Worm (Caenorhabditis elegans) whole organism, L4/young adult: ENCODE data around the gene cpf-2.
"Not testable (repeated sequence)": the region's sequence is repeated elsewhere in the genome, so short reads cannot be mapped to it uniquely, and the experiment has no call there.

Source experiments
- W03F9.2 ChIP-seq: fragments of 150-350 bp; optimal IDR thresholded peaks from 2 replicates; lab custom pipeline; 2014; ENCODE audit warnings: missing biosample characterization, missing genetic modification characterization
- dao-5 ChIP-seq: sonication (generic microtip); optimal IDR thresholded peaks from 2 replicates; lab custom pipeline; 2016; ENCODE audit warnings: missing genotype, missing genetic modification characterization, moderate library complexity, missing compliant biosample characterization
- him-1 ChIP-seq: sonication (generic microtip); optimal IDR thresholded peaks from 2 replicates; lab custom pipeline; 2016; ENCODE audit warnings: missing genotype, missing genetic modification reagents, missing genetic modification characterization, missing compliant biosample characterization

cpf-2 gene

DNA sequence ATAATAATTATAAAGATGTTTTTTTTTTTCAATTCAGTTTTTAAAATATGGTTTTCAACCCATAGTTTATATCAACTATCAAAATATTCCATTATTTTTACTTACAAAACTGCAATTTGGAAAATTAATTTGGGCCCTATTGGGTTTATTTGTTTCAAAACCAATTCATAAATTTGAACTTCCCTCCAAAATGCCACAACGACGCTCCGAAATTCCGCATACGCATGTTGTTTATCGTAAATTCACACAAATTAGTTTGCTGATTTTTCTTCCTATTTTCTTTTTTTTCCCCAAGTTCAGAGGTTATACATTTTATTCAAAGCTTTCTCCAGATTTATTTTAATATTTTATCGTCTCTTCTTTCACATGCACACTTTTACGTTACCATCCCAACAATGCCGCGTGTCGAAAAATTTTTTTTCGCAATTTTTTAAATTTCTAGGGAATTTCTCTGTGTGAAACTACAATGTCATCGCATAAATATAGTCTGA is 12.2 kb downstream of the cpf-2 start, which contains the start of gene F56A8.3:
F56A8.3 (plus strand) TSS at position 441 of the 491 bp plus-strand sequence.
- TF ChIP-seq dao-5 (tag; lab: Kevin White, UChicago): no peak
- peak; percentile 39 for TF ChIP-seq W03F9.2 (tag; lab: Kevin White, UChicago)

DNA sequence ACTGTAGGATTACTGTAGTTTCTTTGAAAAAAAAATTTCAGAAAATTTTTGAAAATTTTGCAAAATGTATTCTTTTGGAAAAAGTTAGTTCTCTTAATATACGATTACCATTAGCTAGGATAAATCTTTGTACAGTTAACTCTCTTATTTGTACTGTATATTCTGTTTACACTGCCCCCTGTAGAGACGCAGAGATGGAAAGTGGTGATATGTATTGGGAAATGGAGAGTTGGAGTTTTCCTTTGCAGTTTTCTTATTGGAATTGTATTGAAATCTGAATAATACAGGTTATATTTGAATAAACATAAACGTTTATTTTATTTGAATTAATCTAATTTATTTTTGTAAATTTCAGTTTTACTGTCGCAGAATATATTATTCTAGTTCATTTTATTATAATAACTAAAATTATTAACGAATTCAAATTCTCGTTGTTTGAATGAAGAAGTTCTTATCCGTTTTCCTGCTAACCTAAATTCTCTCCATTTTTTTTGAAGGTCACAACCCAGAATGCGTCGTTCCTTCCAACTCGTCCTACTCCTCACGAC is 14.4 kb downstream of the cpf-2 start, which contains the start of gene F56A8.9:
F56A8.9 (plus strand) TSS at position 498 of the 548 bp plus-strand sequence.
- TF ChIP-seq dao-5 (tag; lab: Kevin White, UChicago): no peak
- TF ChIP-seq him-1 (tag; lab: Kevin White, UChicago): no peak
- TF ChIP-seq W03F9.2 (tag; lab: Kevin White, UChicago): no peak

DNA sequence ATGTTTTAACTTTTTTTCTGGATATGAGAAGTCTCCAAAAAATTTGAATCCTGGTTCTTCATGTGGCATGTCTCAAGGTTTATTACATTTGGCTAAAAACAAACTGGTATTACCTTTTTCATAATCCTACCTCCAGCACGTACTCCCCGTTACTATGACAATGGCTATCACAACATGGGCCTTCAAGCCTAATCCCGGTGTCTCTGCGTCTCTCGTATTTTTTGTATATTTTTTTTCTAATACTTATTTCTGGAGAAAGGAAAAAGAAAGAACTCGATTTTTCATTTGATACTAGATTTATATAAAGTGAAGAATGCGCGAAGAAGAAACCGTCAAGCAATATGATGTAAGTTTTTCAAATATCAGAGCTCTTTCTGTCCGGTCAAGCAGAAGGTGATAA is 22.4 kb downstream of the cpf-2 start, which contains the start of gene anoh-1:
anoh-1 (plus strand) TSS at position 301 of the 400 bp plus-strand sequence.
- TF ChIP-seq W03F9.2 (tag; lab: Kevin White, UChicago) (no peak), dao-5 (tag; lab: Kevin White, UChicago) (no peak), him-1 (tag; lab: Kevin White, UChicago) (no peak)

DNA sequence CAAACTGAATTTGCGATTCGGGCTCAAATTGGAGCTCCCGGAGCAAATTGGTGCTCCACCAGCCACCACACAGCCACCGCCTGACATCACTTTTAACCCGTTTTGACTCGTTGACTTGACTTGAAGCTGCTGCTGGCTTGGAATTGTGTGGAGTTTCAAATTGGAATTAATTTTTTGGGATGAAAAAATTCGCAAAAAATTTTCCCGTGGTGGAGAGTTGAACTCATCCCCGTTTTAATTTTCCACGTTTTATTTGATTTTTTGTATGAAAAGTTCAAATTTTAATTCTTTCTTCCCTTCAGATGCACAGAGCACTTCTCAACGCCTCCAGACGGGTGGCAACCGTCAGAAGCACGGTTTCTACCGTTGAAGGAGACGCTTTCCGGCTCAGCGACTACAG is 23.4 kb downstream of the cpf-2 start, which contains the start of gene Y43F4A.4:
Y43F4A.4 (plus strand) TSS at position 301 of the 400 bp plus-strand sequence.
- TF ChIP-seq him-1, dao-5, W03F9.2 (tag; lab: Kevin White, UChicago): not testable (repeated sequence)

DNA sequence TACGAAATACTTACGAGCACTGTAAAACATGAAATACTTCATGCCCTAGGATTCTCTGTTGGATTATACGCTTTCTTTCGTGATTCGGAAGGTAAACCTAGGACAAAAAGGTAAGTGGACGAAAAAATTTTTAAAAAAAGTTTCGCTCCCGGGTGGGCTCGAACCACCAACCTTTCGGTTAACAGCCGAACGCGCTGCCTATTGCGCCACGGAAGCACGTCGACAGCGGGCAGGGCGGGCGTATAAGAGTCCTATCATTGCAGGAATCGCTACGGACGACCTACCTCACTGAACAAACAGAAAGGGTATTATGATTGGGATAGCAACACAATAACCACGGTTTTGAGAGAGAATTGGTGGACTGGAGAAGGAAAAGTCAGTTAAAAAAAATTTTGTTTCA is 43.7 kb downstream of the cpf-2 start:
- TF ChIP-seq dao-5 (tag; lab: Kevin White, UChicago) (no peak), him-1 (tag; lab: Kevin White, UChicago) (no peak), W03F9.2 (tag; lab: Kevin White, UChicago) (no peak)

DNA sequence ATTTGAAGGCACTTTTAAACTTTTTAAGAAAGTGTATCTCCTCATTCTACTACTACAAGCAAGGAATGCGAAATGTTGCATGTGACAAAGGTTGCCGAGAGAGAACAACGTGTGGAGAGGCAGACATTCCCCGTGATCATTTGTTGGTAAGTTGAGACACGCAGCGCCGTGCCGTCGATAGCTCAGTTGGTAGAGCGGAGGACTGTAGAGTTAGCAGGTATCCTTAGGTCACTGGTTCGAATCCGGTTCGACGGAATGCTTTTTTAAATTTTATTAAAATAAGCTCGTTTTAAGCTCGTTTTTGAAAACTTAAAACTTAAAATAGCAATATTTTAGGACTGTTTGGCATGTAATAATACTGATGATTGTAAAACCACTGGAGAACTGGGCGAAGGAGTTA is 44.3 kb downstream of the cpf-2 start:
- TF ChIP-seq him-1 (tag; lab: Kevin White, UChicago) (no peak), dao-5 (tag; lab: Kevin White, UChicago) (peak; percentile 16)

DNA sequence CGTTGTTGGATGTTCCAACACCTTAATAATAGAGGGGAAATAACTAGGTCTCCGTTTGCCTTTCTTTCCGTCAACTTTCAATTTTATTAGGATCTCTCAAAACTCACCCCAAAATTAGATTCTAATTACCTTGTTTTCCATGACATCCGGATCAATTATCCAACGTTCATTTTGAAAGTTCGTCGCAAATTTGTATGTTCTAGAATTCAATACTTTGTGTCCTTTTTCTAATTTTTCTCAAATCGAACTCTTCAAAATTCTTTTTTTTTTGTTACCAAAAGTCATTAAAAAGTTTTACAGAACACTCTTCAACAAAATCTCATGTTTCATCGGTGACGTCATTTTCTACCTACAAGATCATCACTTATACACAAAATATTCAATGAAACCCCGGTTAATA is 45.9 kb downstream of the cpf-2 start, which contains the start of gene Y43F4A.1:
Y43F4A.1 (plus strand) TSS at position 301 of the 400 bp plus-strand sequence.
- no peak for TF ChIP-seq W03F9.2 (tag; lab: Kevin White, UChicago)
- TF ChIP-seq dao-5 (tag; lab: Kevin White, UChicago): no peak
